Fruit fly (Drosophila melanogaster): ENCODE data around the gene DNAlig4.

dm6 chrX:13640692-13641011 is 27.0 kb downstream of the DNAlig4 start:
- TF ChIP-seq esn (GFP tag; optimal IDR thresholded peaks at IDR 0.05) (no peak), CG4318 (GFP tag; optimal IDR thresholded peaks at IDR 0.05) (no peak), eg (GFP tag; IDR thresholded peaks at IDR 0.05) (no peak)
